Fruit fly (Drosophila melanogaster): ENCODE results near the gene Traf4.

The Traf4 gene

dm6 chr2L:4350683-4351324 lies 10.9 kb upstream of the Traf4 start (continued):
- TF ChIP-seq spab (GFP tag; optimal IDR thresholded peaks at IDR 0.05), result peak; percentile 3
- peak; percentile 26 for TF ChIP-seq CG31627 (GFP tag; optimal IDR thresholded peaks at IDR 0.05)
- peak; percentile 43 for TF ChIP-seq CG10631 (GFP tag; optimal IDR thresholded peaks at IDR 0.05)
- TF ChIP-seq Lpt (GFP tag; optimal IDR thresholded peaks at IDR 0.05), result no peak
- TF ChIP-seq net (GFP tag; optimal IDR thresholded peaks at IDR 0.05), result no peak
- peak; percentile 15 for TF ChIP-seq pdm3 (GFP tag; optimal IDR thresholded peaks at IDR 0.05)
- peak; percentile 13 for TF ChIP-seq Hr39 (GFP tag; optimal IDR thresholded peaks at IDR 0.05)
- peak; percentile 33 for TF ChIP-seq topi (GFP tag; optimal IDR thresholded peaks at IDR 0.05)
- TF ChIP-seq acj6 (GFP tag; optimal IDR thresholded peaks at IDR 0.05), result peak; percentile 45
- TF ChIP-seq CG32006 (GFP tag; optimal IDR thresholded peaks at IDR 0.05), result peak; percentile 15
- no peak for TF ChIP-seq dac (GFP tag; optimal IDR thresholded peaks at IDR 0.05)
- no peak for TF ChIP-seq CG11294 (GFP tag; IDR thresholded peaks at IDR 0.05)

- TF ChIP-seq Lpt (GFP tag; optimal IDR thresholded peaks at IDR 0.05) (no peak), CG8319 (GFP tag; optimal IDR thresholded peaks at IDR 0.05) (no peak), lz (GFP tag; optimal IDR thresholded peaks at IDR 0.05) (no peak), fkh (GFP tag; optimal IDR thresholded peaks at IDR 0.05) (no peak), esn (GFP tag; optimal IDR thresholded peaks at IDR 0.05) (no peak), eg (GFP tag; IDR thresholded peaks at IDR 0.05) (no peak), CG3032 (tag; optimal IDR thresholded peaks at IDR 0.05) (no peak), Sox14 (GFP tag; optimal IDR thresholded peaks at IDR 0.05) (no peak), CG11902 (GFP tag; optimal IDR thresholded peaks at IDR 0.05) (no peak), Ets96B (tag; optimal IDR thresholded peaks at IDR 0.05) (no peak), CG8119 (GFP tag; IDR thresholded peaks at IDR 0.05) (no peak), CG15336 (GFP tag; IDR thresholded peaks at IDR 0.05) (no peak), CG10669 (GFP tag; optimal IDR thresholded peaks at IDR 0.05) (no peak), pdm3 (GFP tag; optimal IDR thresholded peaks at IDR 0.05) (no peak), Eip75B (GFP tag; optimal IDR thresholded peaks at IDR 0.05) (no peak), Sox15 (GFP tag; optimal IDR thresholded peaks at IDR 0.05) (no peak), salr (GFP tag; optimal IDR thresholded peaks at IDR 0.05) (no peak), Eip78C (GFP tag) (no peak), Eip93F (GFP tag; optimal IDR thresholded peaks at IDR 0.05) (no peak)
Measured at dm6 chr2L:4352675-4353074, 9.1 kb upstream of the Traf4 start, which contains the start of gene CG15429. TSS of gene CG15429 (plus strand) at chr2L:4352975.

- TF ChIP-seq CG11762 (GFP tag; optimal IDR thresholded peaks at IDR 0.05; ENCODE audit: insufficient read depth) (no peak), Sox102F (GFP tag; optimal IDR thresholded peaks at IDR 0.05) (no peak), Hr39 (GFP tag; optimal IDR thresholded peaks at IDR 0.05) (no peak), CG6276 (GFP tag; optimal IDR thresholded peaks at IDR 0.05) (no peak), CG16779 (tag; optimal IDR thresholded peaks at IDR 0.05) (no peak), vri (GFP tag; optimal IDR thresholded peaks at IDR 0.05) (no peak), net (GFP tag; optimal IDR thresholded peaks at IDR 0.05) (no peak)
Measured at dm6 chr2L:4355066-4355465, 6.7 kb upstream of the Traf4 start.

- TF ChIP-seq Hr39 (GFP tag; optimal IDR thresholded peaks at IDR 0.05), result no peak
- TF ChIP-seq acj6 (GFP tag; optimal IDR thresholded peaks at IDR 0.05), result peak; percentile 2
- no peak for TF ChIP-seq cyc (GFP tag; optimal IDR thresholded peaks at IDR 0.05)
- TF ChIP-seq achi (GFP tag; optimal IDR thresholded peaks at IDR 0.05), result peak; percentile 29
- TF ChIP-seq dac (GFP tag; optimal IDR thresholded peaks at IDR 0.05), result no peak
- TF ChIP-seq CG11762 (GFP tag; optimal IDR thresholded peaks at IDR 0.05; ENCODE audit: insufficient read depth), result no peak
- no peak for TF ChIP-seq CG3032 (tag; optimal IDR thresholded peaks at IDR 0.05)
- TF ChIP-seq Lpt (GFP tag; optimal IDR thresholded peaks at IDR 0.05), result peak; percentile 18
- no peak for TF ChIP-seq Met (GFP tag; optimal IDR thresholded peaks at IDR 0.05)
- no peak for TF ChIP-seq Blimp-1 (GFP tag; optimal IDR thresholded peaks at IDR 0.05)
- no peak for TF ChIP-seq CG11294 (GFP tag; IDR thresholded peaks at IDR 0.05)
- no peak for TF ChIP-seq vri (GFP tag; optimal IDR thresholded peaks at IDR 0.05)
- no peak for TF ChIP-seq fkh (GFP tag; optimal IDR thresholded peaks at IDR 0.05)
- TF ChIP-seq CG6276 (GFP tag; optimal IDR thresholded peaks at IDR 0.05), result peak; percentile 51
- TF ChIP-seq net (GFP tag; optimal IDR thresholded peaks at IDR 0.05), result no peak
- TF ChIP-seq fd59A (GFP tag; optimal IDR thresholded peaks at IDR 0.05), result no peak
- TF ChIP-seq OdsH (GFP tag; optimal IDR thresholded peaks at IDR 0.05), result no peak
- TF ChIP-seq Sox14 (GFP tag; optimal IDR thresholded peaks at IDR 0.05), result peak; percentile 22
- no peak for TF ChIP-seq Eip93F (GFP tag; optimal IDR thresholded peaks at IDR 0.05)
- TF ChIP-seq CG10669 (GFP tag; optimal IDR thresholded peaks at IDR 0.05), result no peak
- TF ChIP-seq CG10631 (GFP tag; optimal IDR thresholded peaks at IDR 0.05), result no peak
- peak; percentile 29 for TF ChIP-seq Eip75B (GFP tag; optimal IDR thresholded peaks at IDR 0.05)
- no peak for TF ChIP-seq CG6854 (GFP tag; optimal IDR thresholded peaks at IDR 0.05)
- TF ChIP-seq CG34406 (GFP tag; optimal IDR thresholded peaks at IDR 0.05), result no peak
- TF ChIP-seq eg (GFP tag; IDR thresholded peaks at IDR 0.05), result peak; percentile 74
- no peak for TF ChIP-seq Sox15 (GFP tag; optimal IDR thresholded peaks at IDR 0.05)
- TF ChIP-seq topi (GFP tag; optimal IDR thresholded peaks at IDR 0.05), result no peak
- TF ChIP-seq dsx (GFP tag; optimal IDR thresholded peaks at IDR 0.05; ENCODE audit: poor library complexity, severe bottlenecking), result no peak
Measured at dm6 chr2L:4359156-4359555, 2.6 kb upstream of the Traf4 start.
